Fruit fly (Drosophila melanogaster) whole organism, embryonic: ENCODE results near the gene CG42693.

Experiments used
- Ada2b ChIP-seq: fragments of 200-800 bp; sonication (Bioruptor generic); IDR thresholded peaks from 2 replicates; pipeline ENCODE4 v1.3.6; 2022; ENCODE audit warnings: missing biosample characterization, missing genetic modification characterization
- Aef1 ChIP-seq: fragments of 200-800 bp; sonication (Bioruptor generic); IDR thresholded peaks from 3 replicates; pipeline ENCODE4 v1.3.6; 2022; ENCODE audit warnings: missing biosample characterization, missing genetic modification characterization
- CG11695 ChIP-seq: fragments of 200-800 bp; sonication (Bioruptor generic); IDR thresholded peaks from 3 replicates; pipeline ENCODE4 v1.3.6; 2022; ENCODE audit warnings: missing biosample characterization, missing genetic modification characterization
- CG13894 ChIP-seq: fragments of 200-800 bp; sonication (Bioruptor generic); optimal IDR thresholded peaks from 3 replicates; lab custom pipeline; 2018; ENCODE audit warnings: missing biosample characterization, mild to moderate bottlenecking, missing genetic modification characterization, moderate library complexity
- CG14667 ChIP-seq: fragments of 200-800 bp; sonication (Bioruptor generic); IDR thresholded peaks from 2 replicates; pipeline ENCODE4 v1.3.6; 2022; ENCODE audit warnings: missing biosample characterization, missing genetic modification characterization
- CG14860 ChIP-seq: fragments of 200-800 bp; sonication (Bioruptor generic); IDR thresholded peaks from 3 replicates; pipeline ENCODE4 v1.3.6; 2022; ENCODE audit warnings: missing biosample characterization, missing genetic modification characterization; ENCODE audit not compliant: partially characterized antibody
- CG15073 ChIP-seq: fragments of 200-800 bp; sonication (Bioruptor generic); optimal IDR thresholded peaks from 2 replicates; lab custom pipeline; 2016; ENCODE audit warnings: missing biosample characterization, missing genetic modification characterization
- CG1647 ChIP-seq: fragments of 200-800 bp; sonication (Bioruptor generic); optimal IDR thresholded peaks from 3 replicates; lab custom pipeline; 2016; ENCODE audit warnings: missing biosample characterization, missing genetic modification characterization
- CG16813 ChIP-seq: fragments of 200-800 bp; sonication (Bioruptor generic); IDR thresholded peaks from 3 replicates; pipeline ENCODE4 v1.3.6; 2022; ENCODE audit warnings: missing biosample characterization, missing genetic modification characterization; ENCODE audit not compliant: partially characterized antibody
- CG2875 ChIP-seq: fragments of 200-800 bp; sonication (Bioruptor generic); optimal IDR thresholded peaks from 2 replicates; lab custom pipeline; 2017; ENCODE audit warnings: missing biosample characterization, mild to moderate bottlenecking, missing genetic modification characterization, missing genetic modification reagents
- CG3065 ChIP-seq: fragments of 200-800 bp; sonication (Bioruptor generic); optimal IDR thresholded peaks from 2 replicates; lab custom pipeline; 2016; ENCODE audit warnings: missing biosample characterization, missing genetic modification characterization
- CG3163 ChIP-seq: fragments of 200-800 bp; sonication (Bioruptor generic); optimal IDR thresholded peaks from 3 replicates; lab custom pipeline; 2016; ENCODE audit warnings: missing biosample characterization, missing genetic modification characterization
- CG3847 ChIP-seq: fragments of 200-800 bp; sonication (Bioruptor generic); IDR thresholded peaks from 2 replicates; pipeline ENCODE4 v1.3.6; 2022; ENCODE audit warnings: missing biosample characterization, missing genetic modification characterization
- CG4328 ChIP-seq: fragments of 200-800 bp; sonication (Bioruptor generic); optimal IDR thresholded peaks from 3 replicates; lab custom pipeline; 2017; ENCODE audit warnings: missing biosample characterization, missing genetic modification reagents, missing genetic modification characterization
- CG5180 ChIP-seq: fragments of 200-800 bp; sonication (Bioruptor generic); optimal IDR thresholded peaks from 3 replicates; lab custom pipeline; 2017; ENCODE audit warnings: missing biosample characterization, missing genetic modification characterization, mild to moderate bottlenecking, moderate library complexity, missing genetic modification reagents
- CG6813 ChIP-seq: fragments of 200-800 bp; sonication (Bioruptor generic); optimal IDR thresholded peaks from 2 replicates; lab custom pipeline; 2017; ENCODE audit warnings: missing biosample characterization, missing genetic modification characterization, mild to moderate bottlenecking, moderate library complexity, missing genetic modification reagents
- CG8290 ChIP-seq, 3 experiments: fragments of 200-800 bp; sonication (Bioruptor generic); optimal IDR thresholded peaks; 2 replicates each; lab custom pipeline; 2016 to 2019; ENCODE audit warnings: missing biosample characterization in 3 of 3, missing genetic modification characterization in 3 of 3, mild to moderate bottlenecking in 2 of 3, moderate library complexity in 1 of 3
- CG8765 ChIP-seq: fragments of 200-800 bp; sonication (Bioruptor generic); IDR thresholded peaks from 2 replicates; pipeline ENCODE4 v1.3.6; 2022; ENCODE audit warnings: missing biosample characterization, missing genetic modification characterization
- CG8944 ChIP-seq: fragments of 200-800 bp; sonication (Bioruptor generic); optimal IDR thresholded peaks from 3 replicates; lab custom pipeline; 2016; ENCODE audit warnings: missing biosample characterization, missing genetic modification characterization
- CG9609 ChIP-seq: fragments of 200-800 bp; sonication (Bioruptor generic); optimal IDR thresholded peaks from 3 replicates; lab custom pipeline; 2016; ENCODE audit warnings: missing biosample characterization, missing genetic modification characterization
- CrebB ChIP-seq: fragments of 200-800 bp; sonication (Bioruptor generic); optimal IDR thresholded peaks from 3 replicates; lab custom pipeline; 2018; ENCODE audit warnings: missing biosample characterization, mild to moderate bottlenecking, missing genetic modification characterization
- D19B ChIP-seq: fragments of 200-800 bp; sonication (Bioruptor generic); optimal IDR thresholded peaks from 2 replicates; lab custom pipeline; 2017; ENCODE audit warnings: missing biosample characterization, mild to moderate bottlenecking, missing genetic modification characterization
- E2f2 ChIP-seq: fragments of 200-800 bp; sonication (Bioruptor generic); IDR thresholded peaks from 2 replicates; pipeline ENCODE4 v1.3.6; 2022; ENCODE audit warnings: missing biosample characterization, missing genetic modification characterization
- Fer1 ChIP-seq: fragments of 200-800 bp; sonication (Bioruptor generic); optimal IDR thresholded peaks from 2 replicates; lab custom pipeline; 2017; ENCODE audit warnings: missing biosample characterization, mild to moderate bottlenecking, missing genetic modification characterization
- Gsc ChIP-seq: fragments of 200-800 bp; sonication (Bioruptor generic); IDR thresholded peaks from 2 replicates; pipeline ENCODE4 v1.3.6; 2022; ENCODE audit warnings: missing biosample characterization, missing genetic modification characterization
- Hmr ChIP-seq: fragments of 200-800 bp; sonication (Bioruptor generic); optimal IDR thresholded peaks from 3 replicates; lab custom pipeline; 2017; ENCODE audit warnings: mild to moderate bottlenecking, missing biosample characterization, missing genetic modification reagents, missing genetic modification characterization
- Max ChIP-seq: fragments of 200-800 bp; sonication (Bioruptor generic); optimal IDR thresholded peaks from 2 replicates; lab custom pipeline; 2016; ENCODE audit warnings: missing biosample characterization, mild to moderate bottlenecking, missing genetic modification characterization
- Med ChIP-seq: fragments of 200-800 bp; sonication (Bioruptor generic); peaks from one replicate; lab custom pipeline; 2016; ENCODE audit warnings: missing biosample characterization, missing genetic modification characterization, mild to moderate bottlenecking, inconsistent platforms, moderate library complexity
- Sry-β ChIP-seq: fragments of 200-800 bp; sonication (Bioruptor generic); optimal IDR thresholded peaks from 2 replicates; lab custom pipeline; 2018; ENCODE audit warnings: missing biosample characterization, mild to moderate bottlenecking, missing genetic modification characterization, moderate library complexity
- Trl ChIP-seq, 3 experiments: fragments of >200 bp in 2 of 3; fragments of 200-800 bp in 1 of 3; sonication (Bioruptor generic) in 1 of 3; optimal IDR thresholded peaks; 2 replicates in 1 of 3; 3 replicates in 2 of 3; lab custom pipeline; 2016 to 2017; ENCODE audit warnings: missing biosample characterization in 1 of 3, missing genetic modification characterization in 1 of 3
- Xbp1 ChIP-seq: fragments of 200-800 bp; sonication (Bioruptor generic); optimal IDR thresholded peaks from 3 replicates; lab custom pipeline; 2016; ENCODE audit warnings: missing biosample characterization, mild to moderate bottlenecking, missing genetic modification characterization
- Xrp1 ChIP-seq: fragments of 200-800 bp; sonication (Bioruptor generic); IDR thresholded peaks from 2 replicates; pipeline ENCODE4 v1.3.6; 2022; ENCODE audit warnings: missing biosample characterization, missing genetic modification characterization
- chm ChIP-seq: fragments of 200-800 bp; sonication (Bioruptor generic); IDR thresholded peaks from 2 replicates; pipeline ENCODE4 v1.3.6; 2022; ENCODE audit warnings: missing biosample characterization, missing genetic modification characterization
- ewg ChIP-seq: fragments of 200-800 bp; sonication (Bioruptor generic); optimal IDR thresholded peaks from 3 replicates; lab custom pipeline; 2017; ENCODE audit warnings: mild to moderate bottlenecking, missing biosample characterization, missing genetic modification reagents, missing genetic modification characterization
- fd102C ChIP-seq: fragments of 200-800 bp; sonication (Bioruptor generic); optimal IDR thresholded peaks from 2 replicates; lab custom pipeline; 2018; ENCODE audit warnings: missing biosample characterization, mild to moderate bottlenecking, missing genetic modification characterization, moderate library complexity
- ftz-f1 ChIP-seq: fragments of 200-800 bp; sonication (Bioruptor generic); optimal IDR thresholded peaks from 2 replicates; lab custom pipeline; 2016; ENCODE audit warnings: missing biosample characterization, missing genetic modification characterization
- gro ChIP-seq: fragments of 200-800 bp; sonication (Bioruptor generic); optimal IDR thresholded peaks from 2 replicates; lab custom pipeline; 2016; ENCODE audit warnings: missing biosample characterization, missing genetic modification characterization
- gsb-n ChIP-seq: fragments of 200-800 bp; sonication (Bioruptor generic); optimal IDR thresholded peaks from 3 replicates; lab custom pipeline; 2018; ENCODE audit warnings: missing biosample characterization, mild to moderate bottlenecking, missing genetic modification characterization
- hb ChIP-seq: fragments of 200-800 bp; sonication (Bioruptor generic); IDR thresholded peaks from 3 replicates; pipeline ENCODE4 v1.3.6; 2022; ENCODE audit warnings: missing biosample characterization, missing genetic modification characterization; ENCODE audit not compliant: partially characterized antibody
- hth ChIP-seq: fragments of >200 bp; optimal IDR thresholded peaks from 2 replicates; lab custom pipeline; 2017; ENCODE audit warnings: inconsistent platforms
- kah ChIP-seq: fragments of 200-800 bp; sonication (Bioruptor generic); optimal IDR thresholded peaks from 2 replicates; lab custom pipeline; 2018; ENCODE audit warnings: missing biosample characterization, mild to moderate bottlenecking, missing genetic modification characterization
- lov ChIP-seq, 2 experiments: fragments of 200-800 bp in 1 of 2; fragments of >200 bp in 1 of 2; sonication (Bioruptor generic) in 1 of 2; IDR thresholded peaks in 1 of 2; optimal IDR thresholded peaks in 1 of 2; 2 replicates in 1 of 2; 3 replicates in 1 of 2; pipeline versions ENCODE4 v1.3.6 to Lab custom; 2017 to 2022; ENCODE audit warnings: missing biosample characterization in 1 of 2, missing genetic modification characterization in 1 of 2
- pum ChIP-seq: fragments of 200-800 bp; sonication (Bioruptor generic); optimal IDR thresholded peaks from 2 replicates; lab custom pipeline; 2016; ENCODE audit warnings: missing biosample characterization, missing genetic modification characterization
- sob ChIP-seq: fragments of 200-800 bp; sonication (Bioruptor generic); IDR thresholded peaks from 2 replicates; pipeline ENCODE4 v1.3.6; 2022; ENCODE audit warnings: missing biosample characterization, missing genetic modification characterization
- tgo ChIP-seq: fragments of 200-800 bp; sonication (Bioruptor generic); IDR thresholded peaks from 3 replicates; pipeline ENCODE4 v1.3.6; 2022; ENCODE audit warnings: missing biosample characterization, missing genetic modification characterization
- trem ChIP-seq: fragments of 200-800 bp; optimal IDR thresholded peaks from 3 replicates; lab custom pipeline; 2019; ENCODE audit warnings: missing biosample characterization, mild to moderate bottlenecking, missing genetic modification characterization, moderate library complexity
- zfh2 ChIP-seq: fragments of 200-800 bp; sonication (Bioruptor generic); optimal IDR thresholded peaks from 2 replicates; lab custom pipeline; 2016; ENCODE audit warnings: missing biosample characterization, missing genetic modification characterization

CG42693 gene

dm6 chr3R:31717299-31718167 lies 9.4 kb upstream of the CG42693 start (continued):
- TF ChIP-seq CG8290 (GFP tag; optimal IDR thresholded peaks at IDR 0.05; lab: Kevin White, UChicago), result no peak
- peak in 1 of 2 experiments; percentile 51 for TF ChIP-seq CG8290 (tag; optimal IDR thresholded peaks at IDR 0.05; lab: Kevin White, UChicago)
- peak; percentile 70 for TF ChIP-seq CG9609 (GFP tag; lab: Kevin White, UChicago)
- TF ChIP-seq CG3065 (GFP tag; lab: Kevin White, UChicago), result no peak
- no peak for TF ChIP-seq CG15073 (GFP tag; lab: Kevin White, UChicago)
- peak; percentile 61 for TF ChIP-seq Fer1 (GFP tag; lab: Kevin White, UChicago)
- peak; percentile 39 for TF ChIP-seq ewg (GFP tag; lab: Kevin White, UChicago)
- TF ChIP-seq ftz-f1 (GFP tag; lab: Kevin White, UChicago), result no peak
- TF ChIP-seq CG13894 (tag; lab: Kevin White, UChicago), result peak; percentile 5
- TF ChIP-seq hb (GFP tag; lab: Robert Waterston, UW), result no peak
- no peak for TF ChIP-seq kah (GFP tag; lab: Kevin White, UChicago)
- peak; percentile 17 for TF ChIP-seq gsb-n (tag; lab: Kevin White, UChicago)
- no peak for TF ChIP-seq CG14860 (GFP tag; lab: Robert Waterston, UW)
- TF ChIP-seq Med (GFP tag; lab: Kevin White, UChicago), result peak; percentile 94
- TF ChIP-seq lov (optimal IDR thresholded peaks at IDR 0.05; lab: Kevin White, UChicago), result no peak
- no peak for TF ChIP-seq lov (GFP tag; IDR thresholded peaks at IDR 0.05; lab: Robert Waterston, UW)
- no peak for TF ChIP-seq chm (GFP tag; lab: Robert Waterston, UW)
- no peak for TF ChIP-seq CG16813 (GFP tag; lab: Robert Waterston, UW)
- peak; percentile 27 for TF ChIP-seq CG8944
- TF ChIP-seq CG6813 (GFP tag; lab: Kevin White, UChicago), result peak; percentile 34
- TF ChIP-seq CG14667 (GFP tag; lab: Robert Waterston, UW), result peak; percentile 35; the same call in 1 of the 2 replicates
- TF ChIP-seq D19B, result peak; percentile 25
- TF ChIP-seq trem (tag; lab: Kevin White, UChicago), result no peak
- TF ChIP-seq Hmr, result peak; percentile 78
- TF ChIP-seq Aef1 (GFP tag; lab: Robert Waterston, UW), result peak; percentile 61
- no peak for TF ChIP-seq pum (GFP tag; lab: Kevin White, UChicago)
- no peak for TF ChIP-seq CG3163 (GFP tag; lab: Kevin White, UChicago)
- TF ChIP-seq Trl (optimal IDR thresholded peaks at IDR 0.05; lab: Kevin White, UChicago), result no peak
- peak; percentile 55 for TF ChIP-seq Trl (GFP tag; optimal IDR thresholded peaks at IDR 0.05; lab: Kevin White, UChicago)
- peak; percentile 43; the same call in 1 of the 2 replicates for TF ChIP-seq CG3847 (GFP tag; lab: Robert Waterston, UW)
- TF ChIP-seq CG11695, result peak; percentile 74
- no peak for TF ChIP-seq Sry-β
- TF ChIP-seq CG2875, result peak; percentile 36
- TF ChIP-seq Max (GFP tag; lab: Kevin White, UChicago), result peak; percentile 36
- peak; percentile 57 for TF ChIP-seq zfh2
- no peak for TF ChIP-seq hth
- no peak for TF ChIP-seq fd102C (GFP tag; lab: Kevin White, UChicago)
- TF ChIP-seq CG5180, result peak; percentile 23
- TF ChIP-seq gro (GFP tag; lab: Kevin White, UChicago), result peak; percentile 32
- peak; percentile 51; the same call in 2 of the 3 replicates for TF ChIP-seq tgo (GFP tag; lab: Robert Waterston, UW)
- no peak for TF ChIP-seq CG8765 (GFP tag; lab: Robert Waterston, UW)
- TF ChIP-seq CG1647 (GFP tag; lab: Kevin White, UChicago), result peak; percentile 34
- peak; percentile 43; the same call in 1 of the 2 replicates for TF ChIP-seq E2f2 (GFP tag; lab: Robert Waterston, UW)
- no peak for TF ChIP-seq sob (GFP tag; lab: Robert Waterston, UW)
- peak; percentile 44; the same call in 1 of the 2 replicates for TF ChIP-seq Ada2b (GFP tag; lab: Robert Waterston, UW)
- no peak for TF ChIP-seq Gsc (GFP tag; lab: Robert Waterston, UW)
- TF ChIP-seq CrebB (tag; lab: Kevin White, UChicago), result no peak
- peak; percentile 64 for TF ChIP-seq Xrp1
- no peak for TF ChIP-seq CG4328 (GFP tag; lab: Kevin White, UChicago)
- peak; percentile 59 for TF ChIP-seq Xbp1 (GFP tag; lab: Kevin White, UChicago)
